Worm (Caenorhabditis elegans) whole organism, mixed stage, embryonic: Measurements from ENCODE around the gene puf-8.

ENCODE experiments used
- M03D4.4 ChIP-seq: sonication (generic microtip); optimal IDR thresholded peaks from 2 replicates; lab custom pipeline; 2017; ENCODE audit warnings: mild to moderate bottlenecking, missing genetic modification characterization, missing compliant biosample characterization
- bed-3 ChIP-seq: fragments of 200-800 bp; sonication (Bioruptor generic); optimal IDR thresholded peaks from 3 replicates; lab custom pipeline; 2018; ENCODE audit warnings: mild to moderate bottlenecking, missing genetic modification characterization, moderate library complexity, missing compliant biosample characterization
- blmp-1 ChIP-seq: fragments of 150-350 bp; optimal IDR thresholded peaks from 2 replicates; lab custom pipeline; 2014; ENCODE audit warnings: missing biosample characterization, missing genetic modification characterization
- ceh-83 ChIP-seq: fragments of 200-800 bp; sonication (Bioruptor generic); optimal IDR thresholded peaks from 2 replicates; lab custom pipeline; 2018; ENCODE audit warnings: mild to moderate bottlenecking, missing genetic modification characterization, missing compliant biosample characterization
- ces-1 ChIP-seq: fragments of 150-350 bp; optimal IDR thresholded peaks from 2 replicates; lab custom pipeline; 2014; ENCODE audit warnings: missing biosample characterization, missing genetic modification reagents, missing genetic modification characterization
- cnd-1 ChIP-seq: fragments of 200-800 bp; sonication (Bioruptor generic); optimal IDR thresholded peaks from 2 replicates; lab custom pipeline; 2018; ENCODE audit warnings: mild to moderate bottlenecking, missing genetic modification characterization, missing compliant biosample characterization
- elt-1 ChIP-seq: sonication (generic microtip); optimal IDR thresholded peaks from 2 replicates; lab custom pipeline; 2017; ENCODE audit warnings: missing genetic modification characterization, mild to moderate bottlenecking, missing compliant biosample characterization, antibody characterized with exemption, moderate library complexity, borderline replicate concordance; ENCODE audit not compliant: insufficient read depth
- elt-3 ChIP-seq: fragments of 150-350 bp; optimal IDR thresholded peaks from 2 replicates; lab custom pipeline; 2014; ENCODE audit warnings: missing biosample characterization, missing genetic modification characterization
- ham-2 ChIP-seq: fragments of 200-800 bp; sonication (Bioruptor generic); optimal IDR thresholded peaks from 2 replicates; lab custom pipeline; 2018; ENCODE audit warnings: mild to moderate bottlenecking, missing genetic modification characterization, missing compliant biosample characterization
- hlh-1 ChIP-seq: fragments of 150-350 bp; optimal IDR thresholded peaks from 2 replicates; lab custom pipeline; 2014; ENCODE audit warnings: missing biosample characterization, missing genetic modification reagents, missing genetic modification characterization
- lin-32 ChIP-seq: fragments of 200-800 bp; sonication (Bioruptor generic); optimal IDR thresholded peaks from 2 replicates; lab custom pipeline; 2018; ENCODE audit warnings: mild to moderate bottlenecking, missing genetic modification characterization, missing compliant biosample characterization
- mab-5 ChIP-seq: fragments of 150-350 bp; optimal IDR thresholded peaks from 2 replicates; lab custom pipeline; 2014; ENCODE audit warnings: missing biosample characterization, missing genetic modification characterization
- mep-1 ChIP-seq: fragments of 150-350 bp; optimal IDR thresholded peaks from 2 replicates; lab custom pipeline; 2017; ENCODE audit warnings: missing biosample characterization, missing genetic modification reagents, missing genetic modification characterization, inconsistent platforms
- mls-2 ChIP-seq: sonication (generic microtip); optimal IDR thresholded peaks from 2 replicates; lab custom pipeline; 2016; ENCODE audit warnings: mild to moderate bottlenecking, missing genetic modification characterization, moderate library complexity, missing compliant biosample characterization
- nhr-12 ChIP-seq: fragments of 150-350 bp; optimal IDR thresholded peaks from 2 replicates; lab custom pipeline; 2014; ENCODE audit warnings: missing biosample characterization, missing genetic modification characterization
- nhr-28 ChIP-seq: fragments of 150-350 bp; optimal IDR thresholded peaks from 2 replicates; lab custom pipeline; 2014; ENCODE audit warnings: missing biosample characterization, missing genetic modification characterization
- nhr-76 ChIP-seq: sonication (generic microtip); optimal IDR thresholded peaks from 2 replicates; lab custom pipeline; 2017; ENCODE audit warnings: missing biosample characterization, missing genetic modification characterization
- pha-4 ChIP-seq: fragments of 150-350 bp; optimal IDR thresholded peaks from 2 replicates; lab custom pipeline; 2018; ENCODE audit warnings: missing biosample characterization, missing genetic modification reagents, missing genetic modification characterization
- sem-2 ChIP-seq: fragments of 200-800 bp; sonication (Bioruptor generic); optimal IDR thresholded peaks from 2 replicates; lab custom pipeline; 2018; ENCODE audit warnings: mild to moderate bottlenecking, missing genetic modification characterization, missing compliant biosample characterization
- snpc-4 ChIP-seq: fragments of 150-350 bp; optimal IDR thresholded peaks from 2 replicates; lab custom pipeline; 2014; ENCODE audit warnings: missing biosample characterization, missing genetic modification characterization
- sptf-1 ChIP-seq: sonication (generic microtip); optimal IDR thresholded peaks from 2 replicates; lab custom pipeline; 2017; ENCODE audit warnings: mild to moderate bottlenecking, missing genetic modification characterization, moderate library complexity, missing compliant biosample characterization
- tbx-8 ChIP-seq: fragments of 200-800 bp; sonication (Bioruptor generic); optimal IDR thresholded peaks from 2 replicates; lab custom pipeline; 2018; ENCODE audit warnings: mild to moderate bottlenecking, missing genetic modification characterization, moderate library complexity, missing compliant biosample characterization
- unc-120 ChIP-seq: sonication (generic microtip); optimal IDR thresholded peaks from 2 replicates; lab custom pipeline; 2017; ENCODE audit warnings: missing genetic modification characterization, missing compliant biosample characterization; ENCODE audit not compliant: poor library complexity, severe bottlenecking
- unc-39 ChIP-seq: fragments of 150-350 bp; optimal IDR thresholded peaks from 2 replicates; lab custom pipeline; 2014; ENCODE audit warnings: missing biosample characterization, missing genetic modification characterization
- unc-62 ChIP-seq: fragments of 150-350 bp; optimal IDR thresholded peaks from 2 replicates; lab custom pipeline; 2014; ENCODE audit warnings: missing biosample characterization, missing genetic modification reagents, missing genetic modification characterization
- zip-8 ChIP-seq: fragments of 150-350 bp; optimal IDR thresholded peaks from 2 replicates; lab custom pipeline; 2014; ENCODE audit warnings: missing biosample characterization, missing genetic modification characterization
- ztf-11 ChIP-seq: fragments of 150-350 bp; optimal IDR thresholded peaks from 2 replicates; lab custom pipeline; 2014; ENCODE audit warnings: missing biosample characterization, missing genetic modification characterization

The puf-8 gene

DNA sequence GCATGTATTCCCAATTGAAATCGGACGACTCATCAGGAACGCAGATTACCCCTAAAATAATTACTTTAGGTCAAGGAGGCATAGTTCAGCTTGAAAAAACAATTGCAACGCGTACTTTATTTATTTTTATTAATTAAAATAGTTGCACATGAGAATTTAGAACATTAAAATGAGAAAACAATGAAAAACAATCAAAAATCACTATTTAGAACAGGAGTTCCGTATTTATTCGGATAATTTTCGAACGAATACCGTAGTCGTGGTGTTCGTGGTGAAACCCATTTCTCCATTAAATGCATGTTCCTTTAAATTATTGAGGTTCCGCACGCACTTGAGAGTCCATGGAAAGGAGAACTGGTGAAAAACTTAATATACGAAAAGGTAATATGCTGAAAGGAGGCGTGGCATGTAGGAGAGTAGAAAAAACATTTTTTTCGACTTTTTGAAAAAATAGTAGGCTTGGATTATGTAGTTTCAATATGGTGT lies at the start of gene puf-8:
TSS of gene puf-8 (minus strand) at position 51 of the 486 bp plus-strand sequence.
- TF ChIP-seq mep-1 (tag; lab: Kevin White, UChicago) (no peak), bed-3 (no peak), cnd-1 (tag; lab: Kevin White, UChicago) (no peak), zip-8 (tag; lab: Kevin White, UChicago) (no peak)

ce11 chrII:7345858-7346257 lies 47.8 kb upstream of the puf-8 start:
- TF ChIP-seq ztf-11 (tag; lab: Kevin White, UChicago): no peak
- TF ChIP-seq unc-62 (GFP tag; lab: Kevin White, UChicago): no peak
- TF ChIP-seq unc-120: no peak
- TF ChIP-seq tbx-8 (GFP tag; lab: Kevin White, UChicago): no peak
- no peak for TF ChIP-seq ceh-83 (GFP tag; lab: Kevin White, UChicago)
- TF ChIP-seq sem-2 (GFP tag; lab: Kevin White, UChicago): no peak
- no peak for TF ChIP-seq zip-8 (tag; lab: Kevin White, UChicago)
- TF ChIP-seq mep-1 (tag; lab: Kevin White, UChicago): no peak
- TF ChIP-seq bed-3: no peak

DNA sequence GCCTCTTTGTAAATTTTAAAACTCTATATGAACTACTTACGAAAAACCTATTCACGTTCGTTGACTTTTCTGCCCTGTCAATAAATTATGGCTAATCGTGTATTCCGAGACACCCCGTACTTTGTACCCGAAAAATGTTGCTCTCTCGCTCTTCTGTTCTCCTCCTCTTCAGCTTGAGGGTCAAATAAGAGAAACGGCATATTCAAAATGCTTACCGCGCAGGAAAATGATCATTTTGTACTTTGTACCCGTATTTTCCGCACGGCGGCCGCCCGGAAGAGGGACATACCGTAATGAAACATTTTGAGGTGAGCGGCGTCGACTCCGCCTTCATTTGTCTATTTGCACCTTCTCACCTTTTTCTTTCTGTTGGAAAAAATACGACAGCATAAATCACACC lies 45.6 kb upstream of the puf-8 start:
- TF ChIP-seq nhr-76 (tag; lab: Kevin White, UChicago) (no peak), ham-2 (peak; percentile 56), hlh-1 (tag; lab: Kevin White, UChicago) (no peak), pha-4 (peak; percentile 70)

DNA sequence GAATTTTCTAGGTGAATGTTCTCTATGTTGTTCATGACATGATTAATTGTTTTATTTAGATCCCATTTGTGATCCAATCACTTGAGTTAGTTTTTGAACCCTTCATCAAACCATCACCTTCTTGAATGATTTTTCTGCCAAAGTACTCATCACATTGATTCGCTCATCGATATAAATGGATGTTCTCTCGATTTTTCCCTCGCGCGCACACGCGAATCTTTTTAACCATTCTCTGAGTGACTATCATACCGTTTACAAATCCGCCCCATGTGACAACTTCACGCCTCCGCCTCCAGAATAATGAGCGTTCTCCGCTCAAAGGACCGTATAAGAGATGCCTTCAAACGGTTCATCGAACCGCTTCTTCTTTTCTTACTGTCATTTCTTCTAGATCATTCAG lies 44.8 kb upstream of the puf-8 start:
- TF ChIP-seq mab-5 (no peak), ceh-83 (GFP tag; lab: Kevin White, UChicago) (no peak), nhr-28 (tag; lab: Kevin White, UChicago) (no peak), bed-3 (no peak), mls-2 (no peak), sptf-1 (tag; lab: Kevin White, UChicago) (no peak), ham-2 (no peak), unc-120 (no peak), snpc-4 (no peak), ztf-11 (tag; lab: Kevin White, UChicago) (no peak), nhr-76 (tag; lab: Kevin White, UChicago) (no peak)
- TF ChIP-seq, all 35 proteins: peak for 0

DNA sequence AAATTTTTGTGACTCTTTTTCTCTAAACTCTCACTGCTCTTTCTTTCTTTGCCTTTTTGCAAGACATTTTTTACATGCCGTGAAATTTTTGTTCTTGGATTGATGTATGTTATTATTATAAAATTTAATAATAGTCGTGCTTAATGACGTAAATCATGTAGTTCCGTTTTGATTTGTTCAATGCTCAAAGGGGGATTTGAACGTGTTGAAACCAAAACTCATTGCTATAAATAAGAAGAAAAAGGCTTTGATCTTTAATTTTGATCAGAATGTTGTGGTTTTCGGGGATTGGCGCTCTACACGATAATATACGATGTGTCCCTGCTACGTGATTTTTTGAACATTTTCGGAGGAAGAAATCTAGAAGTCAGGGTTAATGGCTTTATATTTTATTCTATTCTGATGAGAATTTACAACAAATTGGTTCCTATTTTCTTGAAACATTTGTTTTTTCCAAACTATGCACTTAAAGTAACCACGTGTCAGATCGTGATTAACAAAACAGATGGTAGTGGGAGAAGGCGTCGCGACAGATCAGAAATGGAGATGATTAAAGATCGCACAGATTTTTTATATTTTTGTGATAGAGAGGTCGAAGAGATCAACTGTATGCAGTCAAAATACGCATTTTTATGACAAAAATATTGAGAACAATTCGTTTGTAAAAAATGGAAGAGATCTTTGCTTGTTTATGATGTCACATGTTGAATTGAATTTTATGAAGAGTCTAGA lies 43.7 kb upstream of the puf-8 start:
- TF ChIP-seq nhr-12 (no peak), ces-1 (no peak), tbx-8 (GFP tag; lab: Kevin White, UChicago) (no peak), ham-2 (no peak)

ce11 chrII:7340703-7341102 lies 42.7 kb upstream of the puf-8 start:
- TF ChIP-seq elt-1 (tag; lab: Kevin White, UChicago): no peak
- TF ChIP-seq nhr-76 (tag; lab: Kevin White, UChicago): no peak

DNA sequence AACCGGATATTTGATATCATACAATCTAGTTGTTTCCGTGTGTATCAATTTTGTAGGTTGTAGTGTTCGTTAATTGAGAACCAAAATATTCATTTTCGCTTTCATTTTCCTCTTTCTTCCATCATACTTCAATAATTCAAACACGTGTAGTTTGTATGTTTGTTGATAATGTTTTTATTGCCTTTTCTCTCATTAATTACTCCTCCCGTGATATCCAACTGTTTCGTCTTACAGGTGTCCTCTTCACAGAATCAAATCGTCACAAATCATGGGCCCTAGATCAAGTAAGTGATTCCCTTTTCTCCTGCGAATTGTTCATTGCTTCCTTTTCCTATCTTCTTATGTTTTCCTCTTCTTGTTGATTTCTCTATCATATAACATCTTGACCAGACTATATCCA lies 40.9 kb upstream of the puf-8 start, which contains the start of gene nhr-21:
TSS of gene nhr-21 (plus strand) at position 235 of the 400 bp plus-strand sequence.
- TF ChIP-seq ceh-83 (GFP tag; lab: Kevin White, UChicago) (no peak), sem-2 (GFP tag; lab: Kevin White, UChicago) (no peak), blmp-1 (no peak), M03D4.4 (tag; lab: Kevin White, UChicago) (no peak), elt-3 (tag; lab: Kevin White, UChicago) (no peak), nhr-76 (tag; lab: Kevin White, UChicago) (no peak), lin-32 (no peak), unc-39 (tag; lab: Kevin White, UChicago) (no peak), unc-62 (GFP tag; lab: Kevin White, UChicago) (peak; percentile 47)
